Worm (Caenorhabditis elegans) whole organism, early embryonic: ENCODE measurements around the gene R02D3.8.
A peak's percentile ranks its signal among the peaks of the same experiment; 100 is the strongest.

Source experiments
- aly-1 ChIP-seq: sonication (generic microtip); optimal IDR thresholded peaks from 2 replicates; lab custom pipeline; 2016; ENCODE audit warnings: missing genetic modification characterization, missing compliant biosample characterization
- ceh-36 ChIP-seq: sonication (generic microtip); optimal IDR thresholded peaks from 2 replicates; lab custom pipeline; 2016; ENCODE audit warnings: missing genetic modification characterization, inconsistent platforms, missing compliant biosample characterization
- hmg-4 ChIP-seq: fragments of 200-800 bp; sonication (Bioruptor generic); optimal IDR thresholded peaks from 2 replicates; lab custom pipeline; 2018; ENCODE audit warnings: mild to moderate bottlenecking, missing genetic modification characterization, missing compliant biosample characterization
- pes-1 ChIP-seq: fragments of 200-800 bp; sonication (Bioruptor generic); IDR thresholded peaks from 2 replicates; pipeline ENCODE4 v1.3.6; 2022; ENCODE audit warnings: missing genetic modification reagents, missing genetic modification characterization, missing compliant biosample characterization
- scrt-1 ChIP-seq: fragments of 200-800 bp; sonication (Bioruptor generic); IDR thresholded peaks from 2 replicates; pipeline ENCODE4 v1.3.6; 2022; ENCODE audit warnings: missing genetic modification characterization, missing compliant biosample characterization

DNA sequence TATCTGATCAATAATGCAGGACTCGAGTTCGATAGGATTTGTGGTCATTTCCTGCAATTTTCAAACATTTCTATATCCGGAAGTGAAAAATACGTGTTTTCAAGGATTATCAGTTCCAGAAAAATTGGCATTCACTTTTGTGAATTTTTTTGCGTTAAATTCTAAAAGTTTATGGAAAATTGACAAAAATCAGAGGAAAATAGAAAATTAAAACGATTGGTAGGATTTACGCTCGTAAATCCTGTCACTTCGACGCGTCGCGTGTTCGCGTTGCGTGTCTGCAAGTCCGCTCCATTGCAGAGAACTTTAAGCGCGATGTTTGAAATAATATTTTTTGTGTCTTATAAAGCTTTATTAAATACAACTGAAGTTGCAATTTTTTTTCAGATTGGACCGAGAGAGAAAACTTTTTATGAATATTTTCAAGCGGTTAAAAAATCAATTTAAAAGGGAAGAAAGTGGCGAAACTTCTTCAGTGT lies 1.6 kb downstream of the R02D3.8 start, which contains the start of gene rcat-1:
- TF ChIP-seq scrt-1 (GFP tag; lab: Robert Waterston, UW) = no peak
- 0 out of 2 replicates have a peak, but pooled peaks have one; percentile 14 for TF ChIP-seq pes-1 (GFP tag; lab: Robert Waterston, UW)
- TF ChIP-seq aly-1 (tag; lab: Kevin White, UChicago) = no peak
- TF ChIP-seq hmg-4 (GFP tag; lab: Kevin White, UChicago) = no peak
- TF ChIP-seq ceh-36 (tag; lab: Kevin White, UChicago) = no peak
